Worm (Caenorhabditis elegans): Measurements from ENCODE around the gene amt-4.

ce11 chrX:4516758-4517157 is 48.3 kb upstream of the amt-4 start:
- TF ChIP-seq ceh-82 (tag; optimal IDR thresholded peaks at IDR 0.05), result no peak
- no peak for TF ChIP-seq fos-1 (tag; optimal IDR thresholded peaks at IDR 0.05)
- peak; percentile 62 for TF ChIP-seq nfya-1 (tag; optimal IDR thresholded peaks at IDR 0.05; ENCODE audit: insufficient read depth)
- TF ChIP-seq unc-62 (GFP tag; optimal IDR thresholded peaks at IDR 0.05), result no peak
- TF ChIP-seq jun-1 (tag; optimal IDR thresholded peaks at IDR 0.05), result no peak
- TF ChIP-seq nhr-11 (tag; optimal IDR thresholded peaks at IDR 0.05), result no peak
- no peak for TF ChIP-seq zag-1 (tag; optimal IDR thresholded peaks at IDR 0.05)
- TF ChIP-seq lin-39 (tag; optimal IDR thresholded peaks at IDR 0.05), result no peak
- TF ChIP-seq nhr-77 (tag; optimal IDR thresholded peaks at IDR 0.05), result no peak
- TF ChIP-seq mdl-1 (tag; optimal IDR thresholded peaks at IDR 0.05), result no peak

Data from whole organism, L3 larva.